Worm (Caenorhabditis elegans) whole organism, midembryonic: ENCODE measurements around the gene M04D8.4.

ENCODE experiments used
- tab-1 ChIP-seq: fragments of 200-800 bp; sonication (Bioruptor generic); IDR thresholded peaks from 2 replicates; pipeline ENCODE4 v1.3.6; 2022; ENCODE audit warnings: missing genetic modification characterization, missing compliant biosample characterization
- ztf-29 ChIP-seq: fragments of 200-800 bp; sonication (Bioruptor generic); IDR thresholded peaks from 2 replicates; pipeline ENCODE4 v1.3.6; 2022; ENCODE audit warnings: missing genetic modification reagents, missing genetic modification characterization, missing compliant biosample characterization

DNA sequence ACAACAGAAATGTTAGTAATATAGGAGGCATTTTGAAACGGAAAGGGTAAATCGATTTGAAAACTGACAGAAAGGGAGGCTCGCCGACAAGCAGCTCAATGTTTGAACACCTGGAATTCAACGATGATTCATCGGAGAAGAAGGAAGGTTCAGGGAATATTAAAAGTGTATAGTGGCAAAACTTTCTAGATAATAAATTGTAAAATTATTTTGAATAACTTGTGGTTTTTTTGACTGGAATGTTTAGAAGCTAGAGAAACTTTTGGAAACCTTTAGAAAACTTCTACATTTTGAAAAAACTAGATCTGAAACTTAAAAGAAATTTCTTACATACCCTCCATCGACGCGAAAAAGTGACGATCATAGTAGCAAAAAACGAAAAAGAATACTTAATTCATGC is 32.6 kb downstream of the M04D8.4 start, which contains the start of gene pqn-8:
- TF ChIP-seq ztf-29 (no peak), tab-1 (GFP tag; lab: Robert Waterston, UW) (no peak)
